Fruit fly (Drosophila melanogaster) whole organism, embryonic: ENCODE measurements around the gene CG13024.

Source experiments
- Ada2b ChIP-seq: fragments of 200-800 bp; sonication (Bioruptor generic); IDR thresholded peaks from 2 replicates; pipeline ENCODE4 v1.3.6; 2022; ENCODE audit warnings: missing biosample characterization, missing genetic modification characterization
- B-H1 ChIP-seq: fragments of 200-800 bp; sonication (Bioruptor generic); IDR thresholded peaks from 3 replicates; pipeline ENCODE4 v1.3.6; 2022; ENCODE audit warnings: missing biosample characterization, missing genetic modification characterization
- Bgb ChIP-seq: fragments of 200-800 bp; sonication (Bioruptor generic); IDR thresholded peaks from 2 replicates; pipeline ENCODE4 v1.3.6; 2022; ENCODE audit warnings: missing biosample characterization, missing genetic modification characterization; ENCODE audit not compliant: partially characterized antibody
- C15 ChIP-seq: fragments of 200-800 bp; sonication (Bioruptor generic); IDR thresholded peaks from 3 replicates; pipeline ENCODE4 v1.3.6; 2022; ENCODE audit warnings: missing biosample characterization, missing genetic modification characterization
- CG1024 ChIP-seq: fragments of 200-800 bp; sonication (Bioruptor generic); IDR thresholded peaks from 2 replicates; pipeline ENCODE4 v1.3.6; 2022; ENCODE audit warnings: missing biosample characterization, missing genetic modification characterization
- CG10979 ChIP-seq: fragments of 200-800 bp; sonication (Bioruptor generic); optimal IDR thresholded peaks from 2 replicates; lab custom pipeline; 2018; ENCODE audit warnings: missing biosample characterization, mild to moderate bottlenecking, missing genetic modification characterization, moderate library complexity
- CG14667 ChIP-seq: fragments of 200-800 bp; sonication (Bioruptor generic); IDR thresholded peaks from 2 replicates; pipeline ENCODE4 v1.3.6; 2022; ENCODE audit warnings: missing biosample characterization, missing genetic modification characterization
- CG1529 ChIP-seq: fragments of 200-800 bp; sonication (Bioruptor generic); optimal IDR thresholded peaks from 3 replicates; lab custom pipeline; 2018; ENCODE audit warnings: missing biosample characterization, missing genetic modification characterization
- CG2889 ChIP-seq: fragments of 200-800 bp; sonication (Bioruptor generic); IDR thresholded peaks from 3 replicates; pipeline ENCODE4 v1.3.6; 2022; ENCODE audit warnings: missing biosample characterization, missing genetic modification characterization
- CG3407 ChIP-seq: fragments of 200-800 bp; sonication (Bioruptor generic); optimal IDR thresholded peaks from 2 replicates; lab custom pipeline; 2018; ENCODE audit warnings: missing biosample characterization, mild to moderate bottlenecking, missing genetic modification characterization
- CG42726 ChIP-seq: fragments of 200-800 bp; sonication (Bioruptor generic); IDR thresholded peaks from 2 replicates; pipeline ENCODE4 v1.3.6; 2022; ENCODE audit warnings: missing biosample characterization, missing genetic modification characterization; ENCODE audit not compliant: partially characterized antibody
- CG4707 ChIP-seq: fragments of 200-800 bp; sonication (Bioruptor generic); optimal IDR thresholded peaks from 2 replicates; lab custom pipeline; 2018; ENCODE audit warnings: missing biosample characterization, mild to moderate bottlenecking, missing genetic modification characterization, moderate library complexity
- CG4730 ChIP-seq: fragments of 200-800 bp; sonication (Bioruptor generic); IDR thresholded peaks from 2 replicates; pipeline ENCODE4 v1.3.6; 2022; ENCODE audit warnings: missing biosample characterization, missing genetic modification characterization
- CG5180 ChIP-seq: fragments of 200-800 bp; sonication (Bioruptor generic); optimal IDR thresholded peaks from 3 replicates; lab custom pipeline; 2017; ENCODE audit warnings: missing biosample characterization, missing genetic modification characterization, mild to moderate bottlenecking, moderate library complexity, missing genetic modification reagents
- CG6272 ChIP-seq: fragments of 200-800 bp; sonication (Bioruptor generic); IDR thresholded peaks from 2 replicates; pipeline ENCODE4 v1.3.6; 2022; ENCODE audit warnings: missing biosample characterization, missing genetic modification characterization
- CG6765 ChIP-seq: fragments of 200-800 bp; sonication (Bioruptor generic); optimal IDR thresholded peaks from 3 replicates; lab custom pipeline; 2017; ENCODE audit warnings: missing biosample characterization, mild to moderate bottlenecking, missing genetic modification characterization
- CG7745 ChIP-seq: fragments of 200-800 bp; sonication (Bioruptor generic); optimal IDR thresholded peaks from 2 replicates; lab custom pipeline; 2018; ENCODE audit warnings: missing biosample characterization, mild to moderate bottlenecking, missing genetic modification characterization, moderate library complexity
- CG9817 ChIP-seq: fragments of 200-800 bp; sonication (Bioruptor generic); optimal IDR thresholded peaks from 2 replicates; lab custom pipeline; 2018; ENCODE audit warnings: missing biosample characterization, mild to moderate bottlenecking, missing genetic modification characterization, moderate library complexity
- D19B ChIP-seq: fragments of 200-800 bp; sonication (Bioruptor generic); optimal IDR thresholded peaks from 2 replicates; lab custom pipeline; 2017; ENCODE audit warnings: missing biosample characterization, mild to moderate bottlenecking, missing genetic modification characterization
- Dad ChIP-seq: fragments of 200-800 bp; sonication (Bioruptor generic); optimal IDR thresholded peaks from 3 replicates; lab custom pipeline; 2016; ENCODE audit warnings: missing biosample characterization, missing genetic modification characterization
- Dp ChIP-seq: fragments of 200-800 bp; sonication (Bioruptor generic); optimal IDR thresholded peaks from 2 replicates; lab custom pipeline; 2018; ENCODE audit warnings: missing biosample characterization, mild to moderate bottlenecking, missing genetic modification characterization, moderate library complexity
- E2f2 ChIP-seq: fragments of 200-800 bp; sonication (Bioruptor generic); IDR thresholded peaks from 2 replicates; pipeline ENCODE4 v1.3.6; 2022; ENCODE audit warnings: missing biosample characterization, missing genetic modification characterization
- Mad ChIP-seq: fragments of 200-800 bp; sonication (Bioruptor generic); optimal IDR thresholded peaks from 2 replicates; lab custom pipeline; 2016; ENCODE audit warnings: missing biosample characterization, missing genetic modification characterization
- Nf-YC ChIP-seq: fragments of 200-800 bp; optimal IDR thresholded peaks from 3 replicates; lab custom pipeline; 2019; ENCODE audit warnings: missing biosample characterization, mild to moderate bottlenecking, missing genetic modification characterization, moderate library complexity
- Rfx ChIP-seq: fragments of 200-800 bp; sonication (Bioruptor generic); IDR thresholded peaks from 2 replicates; pipeline ENCODE4 v1.3.6; 2022; ENCODE audit warnings: missing biosample characterization, missing genetic modification characterization
- Spps ChIP-seq: fragments of 200-800 bp; sonication (Bioruptor generic); optimal IDR thresholded peaks from 2 replicates; lab custom pipeline; 2018; ENCODE audit warnings: missing biosample characterization, mild to moderate bottlenecking, missing genetic modification characterization
- TFAM ChIP-seq: fragments of 200-800 bp; sonication (Bioruptor generic); optimal IDR thresholded peaks from 2 replicates; lab custom pipeline; 2017; ENCODE audit warnings: missing biosample characterization, missing genetic modification characterization, inconsistent platforms
- Taf1 ChIP-seq: fragments of 200-800 bp; sonication (Bioruptor generic); IDR thresholded peaks from 2 replicates; pipeline ENCODE4 v1.3.6; 2022; ENCODE audit warnings: missing biosample characterization, missing genetic modification characterization
- crol ChIP-seq: fragments of 200-800 bp; sonication (Bioruptor generic); IDR thresholded peaks from 2 replicates; pipeline ENCODE4 v1.3.6; 2022; ENCODE audit warnings: missing biosample characterization, missing genetic modification characterization
- dan ChIP-seq: fragments of 200-800 bp; sonication (Bioruptor generic); IDR thresholded peaks from 2 replicates; pipeline ENCODE4 v1.3.6; 2022; ENCODE audit warnings: missing biosample characterization, missing genetic modification characterization
- dimm ChIP-seq: fragments of 200-800 bp; sonication (Bioruptor generic); IDR thresholded peaks from 2 replicates; pipeline ENCODE4 v1.3.6; 2022; ENCODE audit warnings: missing biosample characterization, missing genetic modification characterization
- emc ChIP-seq: fragments of 200-800 bp; sonication (Bioruptor generic); optimal IDR thresholded peaks from 2 replicates; lab custom pipeline; 2016; ENCODE audit warnings: missing biosample characterization, missing genetic modification characterization
- esg ChIP-seq: fragments of 200-800 bp; sonication (Bioruptor generic); conservative IDR thresholded peaks from 2 replicates; pipeline ENCODE4 v1.3.6; 2022; ENCODE audit warnings: missing biosample characterization, missing genetic modification characterization
- insv ChIP-seq, 2 experiments: fragments of 200-800 bp; sonication (Bioruptor generic); optimal IDR thresholded peaks; 3 replicates each; lab custom pipeline; 2016 to 2018; ENCODE audit warnings: missing biosample characterization in 2 of 2, missing genetic modification characterization in 2 of 2
- lola ChIP-seq, 3 experiments: fragments of >200 bp in 2 of 3; fragments of 200-800 bp in 1 of 3; sonication (Bioruptor generic) in 1 of 3; optimal IDR thresholded peaks; 2 replicates each; lab custom pipeline; 2017 to 2019; ENCODE audit warnings: missing biosample characterization in 3 of 3, missing genetic modification characterization in 3 of 3, mild to moderate bottlenecking in 1 of 3, moderate library complexity in 1 of 3
- nau ChIP-seq: fragments of 200-800 bp; sonication (Bioruptor generic); optimal IDR thresholded peaks from 3 replicates; lab custom pipeline; 2017; ENCODE audit warnings: missing biosample characterization, mild to moderate bottlenecking, missing genetic modification characterization, missing genetic modification reagents
- nerfin-1 ChIP-seq: fragments of 200-800 bp; sonication (Bioruptor generic); optimal IDR thresholded peaks from 3 replicates; lab custom pipeline; 2019; ENCODE audit warnings: missing biosample characterization, mild to moderate bottlenecking, missing genetic modification characterization, moderate library complexity
- nom ChIP-seq: fragments of 200-800 bp; sonication (Bioruptor generic); optimal IDR thresholded peaks from 2 replicates; lab custom pipeline; 2017; ENCODE audit warnings: missing biosample characterization, missing genetic modification characterization, mild to moderate bottlenecking, moderate library complexity, missing genetic modification reagents
- pb ChIP-seq: fragments of 200-800 bp; sonication (Bioruptor generic); optimal IDR thresholded peaks from 3 replicates; lab custom pipeline; 2016; ENCODE audit warnings: missing biosample characterization, missing genetic modification characterization
- pfk ChIP-seq: fragments of 200-800 bp; sonication (Bioruptor generic); optimal IDR thresholded peaks from 2 replicates; lab custom pipeline; 2018; ENCODE audit warnings: missing biosample characterization, mild to moderate bottlenecking, missing genetic modification characterization, moderate library complexity
- pita ChIP-seq: fragments of 200-800 bp; sonication (Bioruptor generic); optimal IDR thresholded peaks from 2 replicates; lab custom pipeline; 2017; ENCODE audit warnings: missing biosample characterization, mild to moderate bottlenecking, missing genetic modification characterization
- ranshi ChIP-seq: fragments of 200-800 bp; sonication (Bioruptor generic); IDR thresholded peaks from 2 replicates; pipeline ENCODE4 v1.3.6; 2022; ENCODE audit warnings: missing biosample characterization, missing genetic modification characterization
- sens ChIP-seq: fragments of 200-800 bp; sonication (Bioruptor generic); peaks from one replicate; lab custom pipeline; 2016; ENCODE audit warnings: missing biosample characterization, missing genetic modification characterization
- sisA ChIP-seq: fragments of 200-800 bp; sonication (Bioruptor generic); IDR thresholded peaks from 2 replicates; pipeline ENCODE4 v1.3.6; 2022; ENCODE audit warnings: missing biosample characterization, missing genetic modification characterization
- sqz ChIP-seq: fragments of 200-800 bp; sonication (Bioruptor generic); optimal IDR thresholded peaks from 3 replicates; lab custom pipeline; 2018; ENCODE audit warnings: missing biosample characterization, mild to moderate bottlenecking, missing genetic modification characterization
- sr ChIP-seq: fragments of 200-800 bp; sonication (Bioruptor generic); IDR thresholded peaks from 3 replicates; pipeline ENCODE4 v1.3.6; 2022; ENCODE audit warnings: missing biosample characterization, missing genetic modification characterization
- stc ChIP-seq: fragments of 200-800 bp; sonication (Bioruptor generic); IDR thresholded peaks from 2 replicates; pipeline ENCODE4 v1.3.6; 2022; ENCODE audit warnings: missing biosample characterization, missing genetic modification characterization
- sug ChIP-seq: fragments of 200-800 bp; optimal IDR thresholded peaks from 2 replicates; lab custom pipeline; 2019; ENCODE audit warnings: missing biosample characterization, mild to moderate bottlenecking, missing genetic modification characterization, moderate library complexity
- tap ChIP-seq: fragments of 200-800 bp; optimal IDR thresholded peaks from 3 replicates; lab custom pipeline; 2019; ENCODE audit warnings: missing biosample characterization, mild to moderate bottlenecking, missing genetic modification characterization, moderate library complexity
- unpg ChIP-seq: fragments of 200-800 bp; sonication (Bioruptor generic); optimal IDR thresholded peaks from 3 replicates; lab custom pipeline; 2018; ENCODE audit warnings: missing biosample characterization, mild to moderate bottlenecking, missing genetic modification characterization, moderate library complexity
- usp ChIP-seq: fragments of >200 bp; optimal IDR thresholded peaks from 2 replicates; lab custom pipeline; 2017; ENCODE audit warnings: missing biosample characterization, missing genetic modification characterization

CG13024 gene

dm6 chr3L:16865123-16865831 lies 36.4 kb upstream of the CG13024 start, which contains the start of gene Lmpt (continued):
- TF ChIP-seq CG42726 (GFP tag; lab: Robert Waterston, UW) (0 out of 2 replicates have a peak, but pooled peaks have one; percentile 32), Nf-YC (tag; lab: Kevin White, UChicago) (no peak), TFAM (GFP tag; lab: Kevin White, UChicago) (no peak), CG7745 (no peak), Mad (no peak), E2f2 (GFP tag; lab: Robert Waterston, UW) (peak; percentile 84), CG2889 (no peak), nom (GFP tag; lab: Kevin White, UChicago) (peak; percentile 5), sug (peak; percentile 25), ranshi (no peak), Ada2b (GFP tag; lab: Robert Waterston, UW) (no peak), usp (no peak), tap (tag; lab: Kevin White, UChicago) (no peak), unpg (GFP tag; lab: Kevin White, UChicago) (no peak), lola (GFP tag; optimal IDR thresholded peaks at IDR 0.05; lab: Kevin White, UChicago) (no peak), nau (GFP tag; lab: Kevin White, UChicago) (no peak), crol (GFP tag; lab: Robert Waterston, UW) (no peak), sqz (GFP tag; lab: Kevin White, UChicago) (no peak), CG9817 (no peak), CG4707 (GFP tag; lab: Kevin White, UChicago) (no peak), B-H1 (GFP tag; lab: Robert Waterston, UW) (no peak), CG14667 (GFP tag; lab: Robert Waterston, UW) (no peak), emc (GFP tag; lab: Kevin White, UChicago) (no peak), stc (GFP tag; lab: Robert Waterston, UW) (no peak), CG1529 (GFP tag; lab: Kevin White, UChicago) (no peak), Bgb (GFP tag; lab: Robert Waterston, UW) (peak; percentile 31; the same call in 1 of the 2 replicates), Taf1 (no peak), sr (GFP tag; lab: Robert Waterston, UW) (no peak), CG6272 (no peak), D19B (GFP tag; lab: Kevin White, UChicago) (peak; percentile 80), sens (GFP tag; lab: Kevin White, UChicago) (peak; percentile 73), Dad (GFP tag; lab: Kevin White, UChicago) (no peak), Dp (peak; percentile 75), pfk (GFP tag; lab: Kevin White, UChicago) (no peak), sisA (GFP tag; lab: Robert Waterston, UW) (no peak), dimm (GFP tag; lab: Robert Waterston, UW) (no peak), Spps (tag; lab: Kevin White, UChicago) (no peak), CG6765 (GFP tag; lab: Kevin White, UChicago) (no peak), dan (GFP tag; lab: Robert Waterston, UW) (no peak), Rfx (peak; percentile 10; the same call in 1 of the 2 replicates), pita (GFP tag; lab: Kevin White, UChicago) (no peak), pb (GFP tag; lab: Kevin White, UChicago) (no peak), CG4730 (GFP tag; lab: Robert Waterston, UW) (no peak), CG5180 (GFP tag; lab: Kevin White, UChicago) (no peak), esg (GFP tag; lab: Robert Waterston, UW) (no peak), CG1024 (GFP tag; lab: Robert Waterston, UW) (no peak), nerfin-1 (tag; lab: Kevin White, UChicago) (no peak), insv (GFP tag; optimal IDR thresholded peaks at IDR 0.05; lab: Kevin White, UChicago) (peak; percentile 81 to 96), C15 (GFP tag; lab: Robert Waterston, UW) (no peak), CG3407 (no peak), CG10979 (tag; lab: Kevin White, UChicago) (no peak)
